Fruit fly (Drosophila melanogaster) whole organism, prepupa: Measurements from ENCODE around the gene Pex12.
A peak's percentile ranks its signal among the peaks of the same experiment; 100 is the strongest.

Experiments
- Blimp-1 ChIP-seq: fragments of 200-800 bp; sonication (Bioruptor generic); optimal IDR thresholded peaks from 3 replicates; lab custom pipeline; 2017; ENCODE audit warnings: missing biosample characterization, missing genetic modification characterization, mild to moderate bottlenecking, moderate library complexity, missing genetic modification reagents
- CG11762 ChIP-seq: fragments of 200-800 bp; sonication (Bioruptor generic); optimal IDR thresholded peaks from 3 replicates; lab custom pipeline; 2016; ENCODE audit warnings: missing biosample characterization, missing genetic modification characterization; ENCODE audit not compliant: insufficient read depth
- CG11902 ChIP-seq: fragments of 200-800 bp; sonication (Bioruptor generic); optimal IDR thresholded peaks from 3 replicates; lab custom pipeline; 2016; ENCODE audit warnings: missing biosample characterization, missing genetic modification characterization
- CG15336 ChIP-seq: fragments of 200-800 bp; sonication (Bioruptor generic); IDR thresholded peaks from 2 replicates; pipeline ENCODE4 v1.3.6; 2022; ENCODE audit warnings: missing biosample characterization, missing genetic modification characterization
- CG1621 ChIP-seq: fragments of 200-800 bp; sonication (Bioruptor generic); optimal IDR thresholded peaks from 3 replicates; lab custom pipeline; 2018; ENCODE audit warnings: missing biosample characterization, mild to moderate bottlenecking, missing genetic modification characterization
- CG16779 ChIP-seq: fragments of 200-800 bp; sonication (Bioruptor generic); optimal IDR thresholded peaks from 3 replicates; lab custom pipeline; 2017; ENCODE audit warnings: missing biosample characterization, mild to moderate bottlenecking, missing genetic modification characterization
- CG3032 ChIP-seq: fragments of 200-800 bp; optimal IDR thresholded peaks from 2 replicates; lab custom pipeline; 2019; ENCODE audit warnings: missing biosample characterization, mild to moderate bottlenecking, missing genetic modification characterization, moderate library complexity
- CG31627 ChIP-seq: fragments of 200-800 bp; sonication (Bioruptor generic); optimal IDR thresholded peaks from 3 replicates; lab custom pipeline; 2016; ENCODE audit warnings: missing biosample characterization, missing genetic modification characterization
- CG32006 ChIP-seq: fragments of 200-800 bp; sonication (Bioruptor generic); optimal IDR thresholded peaks from 3 replicates; lab custom pipeline; 2017; ENCODE audit warnings: missing biosample characterization, mild to moderate bottlenecking, missing genetic modification characterization
- CG34406 ChIP-seq: fragments of 200-800 bp; sonication (Bioruptor generic); optimal IDR thresholded peaks from 3 replicates; lab custom pipeline; 2016; ENCODE audit warnings: missing biosample characterization, missing genetic modification characterization
- CG3919 ChIP-seq: fragments of 200-800 bp; sonication (Bioruptor generic); optimal IDR thresholded peaks from 3 replicates; lab custom pipeline; 2016; ENCODE audit warnings: missing biosample characterization, missing genetic modification characterization
- CG4318 ChIP-seq: fragments of 200-800 bp; sonication (Bioruptor generic); optimal IDR thresholded peaks from 3 replicates; lab custom pipeline; 2017; ENCODE audit warnings: missing biosample characterization, mild to moderate bottlenecking, missing genetic modification characterization
- CG6163 ChIP-seq: fragments of 200-800 bp; sonication (Bioruptor generic); IDR thresholded peaks from 3 replicates; pipeline ENCODE4 v1.3.6; 2022; ENCODE audit warnings: missing biosample characterization, missing genetic modification characterization
- CG6276 ChIP-seq: fragments of 200-800 bp; sonication (Bioruptor generic); optimal IDR thresholded peaks from 2 replicates; lab custom pipeline; 2017; ENCODE audit warnings: missing biosample characterization, mild to moderate bottlenecking, missing genetic modification characterization
- CG6792 ChIP-seq: fragments of 200-800 bp; sonication (Bioruptor generic); optimal IDR thresholded peaks from 3 replicates; lab custom pipeline; 2016; ENCODE audit warnings: missing biosample characterization, missing genetic modification characterization
- CG6808 ChIP-seq: fragments of 200-800 bp; sonication (Bioruptor generic); optimal IDR thresholded peaks from 3 replicates; lab custom pipeline; 2017; ENCODE audit warnings: missing biosample characterization, missing genetic modification characterization, mild to moderate bottlenecking, moderate library complexity, missing genetic modification reagents
- CG6854 ChIP-seq: fragments of 200-800 bp; sonication (Bioruptor generic); optimal IDR thresholded peaks from 2 replicates; lab custom pipeline; 2017; ENCODE audit warnings: missing biosample characterization, mild to moderate bottlenecking, missing genetic modification characterization
- CG7368 ChIP-seq: fragments of 200-800 bp; sonication (Bioruptor generic); optimal IDR thresholded peaks from 3 replicates; lab custom pipeline; 2016; ENCODE audit warnings: missing biosample characterization, missing genetic modification characterization
- CG8319 ChIP-seq: fragments of 200-800 bp; sonication (Bioruptor generic); optimal IDR thresholded peaks from 3 replicates; lab custom pipeline; 2016; ENCODE audit warnings: missing biosample characterization, missing genetic modification characterization
- CG8632 ChIP-seq: fragments of 200-800 bp; sonication (Bioruptor generic); optimal IDR thresholded peaks from 3 replicates; lab custom pipeline; 2016; ENCODE audit warnings: missing biosample characterization, missing genetic modification characterization
- Eip75B ChIP-seq: fragments of 200-800 bp; sonication (Bioruptor generic); optimal IDR thresholded peaks from 3 replicates; lab custom pipeline; 2016; ENCODE audit warnings: missing biosample characterization, missing genetic modification characterization
- Eip78C ChIP-seq: fragments of 200-800 bp; sonication (Bioruptor generic); peaks from one replicate; lab custom pipeline; 2016; ENCODE audit warnings: missing biosample characterization, missing genetic modification characterization
- Eip93F ChIP-seq: fragments of 200-800 bp; sonication (Bioruptor generic); optimal IDR thresholded peaks from 2 replicates; lab custom pipeline; 2016; ENCODE audit warnings: missing biosample characterization, mild to moderate bottlenecking, missing genetic modification characterization
- Ets21C ChIP-seq: fragments of 200-800 bp; sonication (Bioruptor generic); optimal IDR thresholded peaks from 3 replicates; lab custom pipeline; 2016; ENCODE audit warnings: missing biosample characterization, missing genetic modification characterization
- Gug ChIP-seq: fragments of 200-800 bp; sonication (Bioruptor generic); IDR thresholded peaks from 2 replicates; pipeline ENCODE4 v1.3.6; 2022; ENCODE audit warnings: missing biosample characterization, missing genetic modification characterization
- Hr38 ChIP-seq: sonication (Bioruptor generic); optimal IDR thresholded peaks from 2 replicates; lab custom pipeline; 2016; ENCODE audit warnings: missing biosample characterization, missing genetic modification characterization
- Hr39 ChIP-seq: fragments of 200-800 bp; sonication (Bioruptor generic); optimal IDR thresholded peaks from 2 replicates; lab custom pipeline; 2016; ENCODE audit warnings: missing biosample characterization, missing genetic modification characterization
- Hr4 ChIP-seq: fragments of 200-800 bp; sonication (Bioruptor generic); optimal IDR thresholded peaks from 3 replicates; lab custom pipeline; 2016; ENCODE audit warnings: missing biosample characterization, missing genetic modification characterization
- Lpt ChIP-seq: fragments of 200-800 bp; sonication (Bioruptor generic); optimal IDR thresholded peaks from 3 replicates; lab custom pipeline; 2016; ENCODE audit warnings: missing biosample characterization, missing genetic modification characterization
- Sox102F ChIP-seq: fragments of 200-800 bp; sonication (Bioruptor generic); optimal IDR thresholded peaks from 2 replicates; lab custom pipeline; 2016; ENCODE audit warnings: missing biosample characterization, mild to moderate bottlenecking, missing genetic modification characterization
- Sox14 ChIP-seq: fragments of 200-800 bp; sonication (Bioruptor generic); optimal IDR thresholded peaks from 3 replicates; lab custom pipeline; 2016; ENCODE audit warnings: missing biosample characterization, missing genetic modification characterization
- Sox15 ChIP-seq: fragments of 200-800 bp; sonication (Bioruptor generic); optimal IDR thresholded peaks from 3 replicates; lab custom pipeline; 2016; ENCODE audit warnings: missing biosample characterization, missing genetic modification characterization
- achi ChIP-seq: fragments of 200-800 bp; sonication (Bioruptor generic); optimal IDR thresholded peaks from 3 replicates; lab custom pipeline; 2016; ENCODE audit warnings: missing biosample characterization, missing genetic modification characterization
- acj6 ChIP-seq: fragments of 200-800 bp; sonication (Bioruptor generic); optimal IDR thresholded peaks from 3 replicates; lab custom pipeline; 2016; ENCODE audit warnings: missing biosample characterization, missing genetic modification characterization
- dac ChIP-seq: fragments of 200-800 bp; sonication (Bioruptor generic); optimal IDR thresholded peaks from 2 replicates; lab custom pipeline; 2017; ENCODE audit warnings: missing biosample characterization, mild to moderate bottlenecking, missing genetic modification characterization
- eg ChIP-seq: fragments of 200-800 bp; sonication (Bioruptor generic); IDR thresholded peaks from 3 replicates; pipeline ENCODE4 v1.3.6; 2022; ENCODE audit warnings: missing biosample characterization, missing genetic modification characterization
- esn ChIP-seq: fragments of 200-800 bp; sonication (Bioruptor generic); optimal IDR thresholded peaks from 2 replicates; lab custom pipeline; 2016; ENCODE audit warnings: missing biosample characterization, mild to moderate bottlenecking, missing genetic modification characterization, moderate library complexity
- fd59A ChIP-seq: fragments of 200-800 bp; sonication (Bioruptor generic); optimal IDR thresholded peaks from 2 replicates; lab custom pipeline; 2017; ENCODE audit warnings: missing biosample characterization, mild to moderate bottlenecking, missing genetic modification characterization, missing genetic modification reagents
- fd85E ChIP-seq: fragments of 200-800 bp; sonication (Bioruptor generic); optimal IDR thresholded peaks from 3 replicates; lab custom pipeline; 2016; ENCODE audit warnings: missing biosample characterization, missing genetic modification characterization
- net ChIP-seq: fragments of 200-800 bp; sonication (Bioruptor generic); optimal IDR thresholded peaks from 3 replicates; lab custom pipeline; 2016; ENCODE audit warnings: missing biosample characterization, missing genetic modification characterization
- pdm3 ChIP-seq: fragments of 200-800 bp; sonication (Bioruptor generic); optimal IDR thresholded peaks from 3 replicates; lab custom pipeline; 2016; ENCODE audit warnings: missing biosample characterization, missing genetic modification characterization
- salr ChIP-seq, 2 experiments: fragments of 200-800 bp; sonication (Bioruptor generic); optimal IDR thresholded peaks; 3 replicates each; lab custom pipeline; 2016 to 2018; ENCODE audit warnings: missing biosample characterization in 2 of 2, missing genetic modification characterization in 2 of 2, mild to moderate bottlenecking in 1 of 2
- spab ChIP-seq: fragments of 200-800 bp; sonication (Bioruptor generic); optimal IDR thresholded peaks from 2 replicates; lab custom pipeline; 2017; ENCODE audit warnings: missing biosample characterization, mild to moderate bottlenecking, missing genetic modification characterization, missing genetic modification reagents
- ss ChIP-seq, 2 experiments: fragments of 200-800 bp; sonication (Bioruptor generic); optimal IDR thresholded peaks; 2 replicates in 1 of 2; 3 replicates in 1 of 2; lab custom pipeline; 2017 to 2018; ENCODE audit warnings: mild to moderate bottlenecking in 2 of 2, missing biosample characterization in 2 of 2, missing genetic modification characterization in 2 of 2, moderate library complexity in 1 of 2
- svp ChIP-seq: fragments of 200-800 bp; sonication (Bioruptor generic); peaks from one replicate; lab custom pipeline; 2016; ENCODE audit warnings: missing biosample characterization, missing genetic modification characterization
- topi ChIP-seq: fragments of 200-800 bp; sonication (Bioruptor generic); optimal IDR thresholded peaks from 3 replicates; lab custom pipeline; 2016; ENCODE audit warnings: missing biosample characterization, missing genetic modification characterization
- vri ChIP-seq: fragments of 200-800 bp; sonication (Bioruptor generic); optimal IDR thresholded peaks from 3 replicates; lab custom pipeline; 2016; ENCODE audit warnings: missing biosample characterization, mild to moderate bottlenecking, missing genetic modification characterization

Gene Pex12

DNA sequence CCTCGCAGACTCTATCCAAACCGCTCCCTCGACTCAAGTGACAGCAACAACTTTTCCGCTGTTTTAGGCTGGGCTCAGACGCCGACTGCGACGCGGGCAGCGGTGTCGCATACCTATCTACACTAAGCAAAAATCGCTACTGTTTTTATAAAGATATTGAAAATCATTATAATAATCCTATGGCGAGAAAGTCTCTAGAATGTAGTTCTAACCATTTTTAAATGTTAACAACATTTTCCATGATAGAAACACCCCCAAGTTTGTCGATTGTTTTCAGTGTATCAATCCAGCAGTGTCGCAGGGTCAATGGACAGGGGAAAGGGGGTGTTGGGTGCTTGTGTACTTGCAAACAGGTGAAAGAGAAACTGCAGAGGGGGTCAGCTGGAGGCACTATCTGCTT lies 50.1 kb downstream of the Pex12 start (continued):
- TF ChIP-seq topi (GFP tag; lab: Kevin White, UChicago) (peak; percentile 97), CG32006 (GFP tag; lab: Kevin White, UChicago) (peak; percentile 97), CG34406 (GFP tag; lab: Kevin White, UChicago) (peak; percentile 97), CG4318 (GFP tag; lab: Kevin White, UChicago) (peak; percentile 95), CG6163 (GFP tag; lab: Robert Waterston, UW) (peak; percentile 99), Hr4 (peak; percentile 98), Hr39 (GFP tag; lab: Kevin White, UChicago) (peak; percentile 97), Ets21C (peak; percentile 94)

DNA sequence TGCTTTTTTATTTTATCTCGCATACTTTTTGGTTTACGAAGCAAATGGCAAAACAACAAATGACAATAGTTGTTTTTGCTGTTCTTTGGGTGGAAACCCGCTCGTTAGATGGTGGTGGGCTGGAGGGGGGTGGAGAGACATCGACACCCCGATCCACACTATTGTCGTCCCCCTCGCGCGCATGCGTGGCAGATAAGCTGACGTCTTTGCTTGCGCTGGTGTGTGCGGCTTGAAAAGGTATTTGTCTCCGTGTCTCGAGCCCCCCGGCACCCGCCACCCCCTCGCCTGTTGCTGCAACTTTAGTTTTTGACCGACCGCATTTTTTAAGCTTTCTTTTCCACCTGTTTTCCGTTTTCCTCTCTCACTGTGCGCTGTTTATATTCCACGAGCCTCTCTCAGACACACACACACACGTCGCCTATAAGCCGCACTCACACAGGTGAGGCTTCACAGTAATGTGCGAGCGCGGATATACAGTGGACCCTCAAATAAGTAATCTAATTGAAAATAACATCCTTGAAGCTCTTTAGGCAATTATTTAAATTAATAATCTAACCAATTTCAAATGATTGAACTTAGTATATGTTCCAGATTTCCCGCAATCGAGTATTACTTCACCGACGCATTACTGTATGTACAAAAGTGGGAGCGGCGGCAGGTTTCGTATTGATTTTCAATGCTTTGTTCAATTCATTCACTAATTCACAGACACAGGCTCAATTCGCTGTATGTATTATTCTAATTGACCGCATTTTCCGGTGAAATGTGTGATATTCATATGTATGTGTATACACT lies 51.4 kb downstream of the Pex12 start:
- peak; percentile 60 for TF ChIP-seq fd85E (GFP tag; lab: Kevin White, UChicago)
- TF ChIP-seq CG1621 (tag; lab: Kevin White, UChicago): peak; percentile 84
- peak; percentile 78 for TF ChIP-seq spab
- peak; percentile 98 for TF ChIP-seq svp
- peak; percentile 94 for TF ChIP-seq Ets21C
- TF ChIP-seq CG31627 (GFP tag; lab: Kevin White, UChicago): peak; percentile 97
- TF ChIP-seq CG11762 (GFP tag; lab: Kevin White, UChicago): peak; percentile 89
- TF ChIP-seq CG8632 (GFP tag; lab: Kevin White, UChicago): peak; percentile 91
- TF ChIP-seq CG3919 (GFP tag; lab: Kevin White, UChicago): peak; percentile 94
- TF ChIP-seq eg: peak; percentile 97
- TF ChIP-seq dac (GFP tag; lab: Kevin White, UChicago): peak; percentile 79
- peak; percentile 95 for TF ChIP-seq pdm3 (GFP tag; lab: Kevin White, UChicago)
- TF ChIP-seq Sox14 (GFP tag; lab: Kevin White, UChicago): peak; percentile 96
- TF ChIP-seq CG6854 (GFP tag; lab: Kevin White, UChicago): peak; percentile 68
- peak; percentile 91 for TF ChIP-seq achi
- TF ChIP-seq Sox15 (GFP tag; lab: Kevin White, UChicago): peak; percentile 92
- TF ChIP-seq acj6 (GFP tag; lab: Kevin White, UChicago): peak; percentile 95
- TF ChIP-seq salr (GFP tag; optimal IDR thresholded peaks at IDR 0.05; lab: Kevin White, UChicago): peak; percentile 85 to 87
- TF ChIP-seq CG15336: peak; percentile 96
- TF ChIP-seq CG6792: peak; percentile 93
- TF ChIP-seq Gug: peak; percentile 94
- peak; percentile 88 for TF ChIP-seq CG6276 (GFP tag; lab: Kevin White, UChicago)
- peak; percentile 74 for TF ChIP-seq Blimp-1 (GFP tag; lab: Kevin White, UChicago)
- TF ChIP-seq Hr38 (GFP tag; lab: Kevin White, UChicago): peak; percentile 80
- peak; percentile 94 for TF ChIP-seq vri (GFP tag; lab: Kevin White, UChicago)
- peak; percentile 96 for TF ChIP-seq esn (GFP tag; lab: Kevin White, UChicago)
- peak; percentile 96 for TF ChIP-seq Hr4
- peak; percentile 93 for TF ChIP-seq Eip75B (GFP tag; lab: Kevin White, UChicago)
- TF ChIP-seq CG6163 (GFP tag; lab: Robert Waterston, UW): peak; percentile 97
- TF ChIP-seq Eip93F (GFP tag; lab: Kevin White, UChicago): peak; percentile 91
- TF ChIP-seq CG8319: peak; percentile 82
- peak; percentile 88 for TF ChIP-seq CG3032 (tag; lab: Kevin White, UChicago)
- peak; percentile 94 for TF ChIP-seq Sox102F
- TF ChIP-seq topi (GFP tag; lab: Kevin White, UChicago): peak; percentile 96
- TF ChIP-seq CG16779: peak; percentile 80
- TF ChIP-seq CG7368 (GFP tag; lab: Kevin White, UChicago): peak; percentile 90
- peak; percentile 84 for TF ChIP-seq CG6808 (GFP tag; lab: Kevin White, UChicago)
- TF ChIP-seq Eip78C (GFP tag; lab: Kevin White, UChicago): peak; percentile 98
- TF ChIP-seq fd59A (GFP tag; lab: Kevin White, UChicago): peak; percentile 83
- peak; percentile 97 for TF ChIP-seq Hr39 (GFP tag; lab: Kevin White, UChicago)
- peak; percentile 89 for TF ChIP-seq net
- TF ChIP-seq CG11902: peak; percentile 92
- peak; percentile 92 for TF ChIP-seq CG4318 (GFP tag; lab: Kevin White, UChicago)
- TF ChIP-seq ss (GFP tag; optimal IDR thresholded peaks at IDR 0.05; lab: Kevin White, UChicago): peak; percentile 64 to 88
- TF ChIP-seq Lpt (GFP tag; lab: Kevin White, UChicago): peak; percentile 79
